Worm (Caenorhabditis elegans): ENCODE results near the gene fmi-1.

fmi-1 gene

DNA sequence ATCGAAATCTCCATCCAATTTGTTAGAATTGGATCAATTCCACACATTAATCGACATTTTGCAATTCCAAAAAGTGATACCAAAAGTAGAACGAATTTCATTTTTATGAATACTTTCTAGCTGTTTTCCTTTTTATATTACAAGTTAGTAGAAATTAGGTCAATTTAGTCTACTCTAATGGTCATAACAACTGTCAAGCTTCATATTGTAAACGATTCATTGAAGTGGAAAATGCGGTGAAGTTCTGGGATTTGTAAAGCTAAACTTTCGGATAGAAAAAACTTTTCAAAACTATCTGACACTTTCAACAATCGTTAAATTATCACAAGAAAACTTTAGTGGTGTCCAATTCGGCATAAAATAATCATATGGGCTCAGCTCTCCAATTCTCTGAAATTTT, 15.7 kb downstream of the fmi-1 start, which contains the start of gene W07G4.7:
TSS of gene W07G4.7 (minus strand) at position 101 of the 400 bp plus-strand sequence.
- TF ChIP-seq lin-13 (tag; optimal IDR thresholded peaks at IDR 0.05) (no peak), ces-1 (GFP tag; optimal IDR thresholded peaks at IDR 0.05) (no peak), ceh-39 (tag; optimal IDR thresholded peaks at IDR 0.05) (no peak), sem-2 (GFP tag; optimal IDR thresholded peaks at IDR 0.05) (no peak), elt-3 (tag; optimal IDR thresholded peaks at IDR 0.05) (no peak)

DNA sequence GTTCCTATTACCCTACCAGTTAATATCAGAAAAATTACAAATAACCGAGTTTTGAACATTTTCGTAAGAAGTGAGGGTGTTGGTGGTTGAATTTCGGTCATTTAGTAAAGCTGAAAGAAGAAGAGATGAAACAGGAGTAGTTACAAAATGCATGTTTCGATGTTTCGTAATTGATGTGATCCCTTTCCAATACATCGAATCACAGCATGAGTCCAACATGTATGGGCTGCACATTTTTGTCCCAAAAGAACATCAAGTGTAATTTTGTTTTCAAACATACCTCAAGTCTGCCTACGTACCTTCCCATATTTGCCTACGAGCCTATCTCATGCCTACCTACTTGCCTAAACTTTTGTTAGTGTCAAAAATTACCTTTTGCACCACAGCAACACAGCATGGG, 17.6 kb downstream of the fmi-1 start, which contains the start of gene W07G4.2:
TSS of gene W07G4.2 (minus strand) at position 101 of the 400 bp plus-strand sequence.
- no peak for TF ChIP-seq ceh-43 (GFP tag; optimal IDR thresholded peaks at IDR 0.05)
- TF ChIP-seq lin-13 (tag; optimal IDR thresholded peaks at IDR 0.05): no peak
- no peak for TF ChIP-seq mab-5 (tag; optimal IDR thresholded peaks at IDR 0.05)
- TF ChIP-seq nhr-2 (tag; optimal IDR thresholded peaks at IDR 0.05): no peak
- TF ChIP-seq hlh-1 (tag; optimal IDR thresholded peaks at IDR 0.05): no peak
- no peak for TF ChIP-seq blmp-1 (tag; optimal IDR thresholded peaks at IDR 0.05)
- no peak for TF ChIP-seq nhr-237 (tag; optimal IDR thresholded peaks at IDR 0.05)
- no peak for TF ChIP-seq mls-2 (tag; optimal IDR thresholded peaks at IDR 0.05)
- TF ChIP-seq M03D4.4 (tag; optimal IDR thresholded peaks at IDR 0.05): no peak
- TF ChIP-seq lin-32 (GFP tag; optimal IDR thresholded peaks at IDR 0.05): no peak
- no peak for TF ChIP-seq elt-1 (tag; optimal IDR thresholded peaks at IDR 0.05; ENCODE audit: borderline replicate concordance, insufficient read depth)
- no peak for TF ChIP-seq lsy-2 (tag; optimal IDR thresholded peaks at IDR 0.05)
- TF ChIP-seq nhr-12 (tag; optimal IDR thresholded peaks at IDR 0.05): no peak
- no peak for TF ChIP-seq ham-2 (GFP tag; optimal IDR thresholded peaks at IDR 0.05)
- TF ChIP-seq sptf-1 (tag; optimal IDR thresholded peaks at IDR 0.05): no peak
- no peak for TF ChIP-seq cnd-1 (tag; optimal IDR thresholded peaks at IDR 0.05)
- no peak for TF ChIP-seq unc-120 (tag; optimal IDR thresholded peaks at IDR 0.05; ENCODE audit: poor library complexity, severe bottlenecking)
- TF ChIP-seq ceh-39 (tag; optimal IDR thresholded peaks at IDR 0.05): no peak
- TF ChIP-seq unc-39 (tag; optimal IDR thresholded peaks at IDR 0.05): no peak
- TF ChIP-seq unc-62 (GFP tag; optimal IDR thresholded peaks at IDR 0.05): no peak

ce11 chrV:13041666-13042065, 22.8 kb downstream of the fmi-1 start, which contains the start of gene scyl-1:
Gene scyl-1 (minus strand): TSS chrV:13041721.
- TF ChIP-seq mls-2 (tag; optimal IDR thresholded peaks at IDR 0.05): peak; percentile 7
- no peak for TF ChIP-seq ceh-43 (GFP tag; optimal IDR thresholded peaks at IDR 0.05)
- peak; percentile 32 for TF ChIP-seq drap-1 (GFP tag; optimal IDR thresholded peaks at IDR 0.05)
- TF ChIP-seq blmp-1 (tag; optimal IDR thresholded peaks at IDR 0.05): peak; percentile 19
- TF ChIP-seq ceh-83 (GFP tag; optimal IDR thresholded peaks at IDR 0.05): peak; percentile 17
- TF ChIP-seq hlh-1 (tag; optimal IDR thresholded peaks at IDR 0.05): peak; percentile 57
- TF ChIP-seq ham-2 (GFP tag; optimal IDR thresholded peaks at IDR 0.05): no peak
- TF ChIP-seq sem-2 (GFP tag; optimal IDR thresholded peaks at IDR 0.05): no peak
- TF ChIP-seq unc-120 (tag; optimal IDR thresholded peaks at IDR 0.05; ENCODE audit: poor library complexity, severe bottlenecking): no peak
- TF ChIP-seq lin-13 (tag; optimal IDR thresholded peaks at IDR 0.05): peak; percentile 36
- no peak for TF ChIP-seq elt-3 (tag; optimal IDR thresholded peaks at IDR 0.05)
- peak; percentile 52 for TF ChIP-seq nhr-237 (tag; optimal IDR thresholded peaks at IDR 0.05)
- peak; percentile 36 for TF ChIP-seq M03D4.4 (tag; optimal IDR thresholded peaks at IDR 0.05)
- TF ChIP-seq elt-1 (tag; optimal IDR thresholded peaks at IDR 0.05; ENCODE audit: borderline replicate concordance, insufficient read depth): no peak
- TF ChIP-seq ceh-39 (tag; optimal IDR thresholded peaks at IDR 0.05): no peak
- TF ChIP-seq lsy-2 (tag; optimal IDR thresholded peaks at IDR 0.05): peak; percentile 61
- TF ChIP-seq sptf-1 (tag; optimal IDR thresholded peaks at IDR 0.05): peak; percentile 64
- TF ChIP-seq ztf-11 (tag; optimal IDR thresholded peaks at IDR 0.05): peak; percentile 3
- TF ChIP-seq lin-32 (GFP tag; optimal IDR thresholded peaks at IDR 0.05): no peak
- peak; percentile 66 for TF ChIP-seq mep-1 (tag; optimal IDR thresholded peaks at IDR 0.05)
- TF ChIP-seq unc-62 (GFP tag; optimal IDR thresholded peaks at IDR 0.05): peak; percentile 16
- peak; percentile 86 for TF ChIP-seq ces-1 (GFP tag; optimal IDR thresholded peaks at IDR 0.05)

DNA sequence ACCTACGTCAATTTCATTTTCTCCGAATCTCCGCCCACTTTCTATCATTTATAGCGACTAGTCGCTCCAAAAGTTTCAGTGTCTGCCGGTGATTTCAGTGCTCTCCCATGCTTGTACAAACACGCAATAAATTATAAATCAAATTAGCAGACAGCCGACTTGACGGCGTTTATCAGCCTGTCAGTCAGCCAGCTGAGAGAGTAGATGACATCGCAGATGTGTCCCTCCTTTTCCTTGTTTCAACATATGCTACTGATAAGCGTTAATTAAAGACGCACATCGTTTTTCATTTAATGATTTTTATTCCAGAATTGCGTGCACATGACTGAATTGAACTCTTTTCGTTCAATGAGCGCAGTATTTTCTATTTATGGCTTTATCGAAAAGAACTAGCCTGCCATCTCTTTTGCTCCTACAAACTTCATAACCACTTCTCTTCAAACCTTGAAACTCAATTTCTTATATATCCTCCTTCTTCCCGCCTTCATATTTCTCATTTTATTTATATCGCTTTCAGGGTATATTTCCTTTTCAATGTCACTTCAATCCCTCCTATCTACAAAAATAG, 24.4 kb downstream of the fmi-1 start, which contains the start of gene lap-2:
TSS of gene lap-2 (plus strand) at position 518 of the 568 bp plus-strand sequence.
- TF ChIP-seq tbx-8 (GFP tag; optimal IDR thresholded peaks at IDR 0.05) (no peak), unc-62 (GFP tag; optimal IDR thresholded peaks at IDR 0.05) (peak; percentile 71)

- TF ChIP-seq elt-1 (tag; optimal IDR thresholded peaks at IDR 0.05; ENCODE audit: borderline replicate concordance, insufficient read depth) (no peak), lin-13 (tag; optimal IDR thresholded peaks at IDR 0.05) (no peak), M03D4.4 (tag; optimal IDR thresholded peaks at IDR 0.05) (no peak), mls-2 (tag; optimal IDR thresholded peaks at IDR 0.05) (no peak), ceh-43 (GFP tag; optimal IDR thresholded peaks at IDR 0.05) (no peak), tbx-8 (GFP tag; optimal IDR thresholded peaks at IDR 0.05) (no peak), ztf-11 (tag; optimal IDR thresholded peaks at IDR 0.05) (no peak)
These were observed 25.1 kb downstream of the fmi-1 start for ce11 chrV:13043832-13044521.

Data from whole organism, mixed stage, embryonic.